Fruit fly (Drosophila melanogaster): ENCODE measurements around the gene Adhr.

The Adhr gene

dm6 chr2L:14614444-14614843 is 908 bp upstream of the Adhr start:
- TF ChIP-seq Mnt (GFP tag; optimal IDR thresholded peaks at IDR 0.05) (no peak), CG7045 (GFP tag; optimal IDR thresholded peaks at IDR 0.05) (peak; percentile 19), CG12768 (GFP tag; optimal IDR thresholded peaks at IDR 0.05) (no peak), Clk (GFP tag; optimal IDR thresholded peaks at IDR 0.05) (no peak), CG1620 (GFP tag; optimal IDR thresholded peaks at IDR 0.05) (no peak), cic (GFP tag; optimal IDR thresholded peaks at IDR 0.05) (no peak), toe (GFP tag; optimal IDR thresholded peaks at IDR 0.05) (no peak), Hr96 (GFP tag; optimal IDR thresholded peaks at IDR 0.05) (no peak), Crg-1 (GFP tag; optimal IDR thresholded peaks at IDR 0.05) (no peak), CG5204 (GFP tag; optimal IDR thresholded peaks at IDR 0.05) (no peak), CG7101 (tag; optimal IDR thresholded peaks at IDR 0.05) (peak; percentile 88), CG14711 (tag; optimal IDR thresholded peaks at IDR 0.05) (peak; percentile 87), bab1 (GFP tag; optimal IDR thresholded peaks at IDR 0.05) (peak; percentile 49), ovo (GFP tag; optimal IDR thresholded peaks at IDR 0.05) (no peak), tj (GFP tag; optimal IDR thresholded peaks at IDR 0.05) (no peak), pad (GFP tag; optimal IDR thresholded peaks at IDR 0.05) (no peak), CG33017 (tag; optimal IDR thresholded peaks at IDR 0.05) (peak; percentile 92), kay (GFP tag; ENCODE audit: borderline replicate concordance) (no peak), cnc (optimal IDR thresholded peaks at IDR 0.05) (no peak), CG11617 (GFP tag; optimal IDR thresholded peaks at IDR 0.05) (no peak)

DNA sequence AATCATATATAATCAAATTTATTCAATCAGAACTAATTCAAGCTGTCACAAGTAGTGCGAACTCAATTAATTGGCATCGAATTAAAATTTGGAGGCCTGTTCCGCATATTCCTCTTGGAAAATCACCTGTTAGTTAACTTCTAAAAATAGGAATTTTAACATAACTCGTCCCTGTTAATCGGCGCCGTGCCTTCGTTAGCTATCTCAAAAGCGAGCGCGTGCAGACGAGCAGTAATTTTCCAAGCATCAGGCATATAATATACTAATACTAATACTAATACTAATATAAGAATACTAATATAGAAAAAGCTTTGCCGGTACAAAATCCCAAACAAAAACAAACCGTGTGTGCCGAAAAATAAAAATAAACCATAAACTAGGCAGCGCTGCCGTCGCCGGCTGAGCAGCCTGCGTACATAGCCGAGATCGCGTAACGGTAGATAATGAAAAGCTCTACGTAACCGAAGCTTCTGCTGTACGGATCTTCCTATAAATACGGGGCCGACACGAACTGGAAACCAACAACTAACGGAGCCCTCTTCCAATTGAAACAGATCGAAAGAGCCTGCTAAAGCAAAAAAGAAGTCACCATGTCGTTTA is 497 bp downstream of the Adhr start:
- TF ChIP-seq CG7101 (tag; optimal IDR thresholded peaks at IDR 0.05) (no peak), cic (GFP tag; optimal IDR thresholded peaks at IDR 0.05) (no peak), CG33017 (tag; optimal IDR thresholded peaks at IDR 0.05) (peak; percentile 3), pad (GFP tag; optimal IDR thresholded peaks at IDR 0.05) (no peak), ovo (GFP tag; optimal IDR thresholded peaks at IDR 0.05) (peak; percentile 56), kay (GFP tag; ENCODE audit: borderline replicate concordance) (no peak), tj (GFP tag; optimal IDR thresholded peaks at IDR 0.05) (no peak), CG5204 (GFP tag; optimal IDR thresholded peaks at IDR 0.05) (no peak), CG11617 (GFP tag; optimal IDR thresholded peaks at IDR 0.05) (no peak)

dm6 chr2L:14619602-14620001 is 4.2 kb downstream of the Adhr start:
- no peak for TF ChIP-seq cnc (optimal IDR thresholded peaks at IDR 0.05)
- no peak for TF ChIP-seq ovo (GFP tag; optimal IDR thresholded peaks at IDR 0.05)
- no peak for TF ChIP-seq CG12768 (GFP tag; optimal IDR thresholded peaks at IDR 0.05)
- no peak for TF ChIP-seq toe (GFP tag; optimal IDR thresholded peaks at IDR 0.05)
- no peak for TF ChIP-seq pad (GFP tag; optimal IDR thresholded peaks at IDR 0.05)
- no peak for TF ChIP-seq Clk (GFP tag; optimal IDR thresholded peaks at IDR 0.05)
- TF ChIP-seq CG11617 (GFP tag; optimal IDR thresholded peaks at IDR 0.05), result no peak
- no peak for TF ChIP-seq Hr96 (GFP tag; optimal IDR thresholded peaks at IDR 0.05)
- no peak for TF ChIP-seq Mnt (GFP tag; optimal IDR thresholded peaks at IDR 0.05)
- TF ChIP-seq tj (GFP tag; optimal IDR thresholded peaks at IDR 0.05), result no peak
- TF ChIP-seq bab1 (GFP tag; optimal IDR thresholded peaks at IDR 0.05), result no peak
- TF ChIP-seq CG7101 (tag; optimal IDR thresholded peaks at IDR 0.05), result no peak
- TF ChIP-seq CG7045 (GFP tag; optimal IDR thresholded peaks at IDR 0.05), result no peak
- TF ChIP-seq CG33017 (tag; optimal IDR thresholded peaks at IDR 0.05), result no peak
- no peak for TF ChIP-seq CG14711 (tag; optimal IDR thresholded peaks at IDR 0.05)

DNA sequence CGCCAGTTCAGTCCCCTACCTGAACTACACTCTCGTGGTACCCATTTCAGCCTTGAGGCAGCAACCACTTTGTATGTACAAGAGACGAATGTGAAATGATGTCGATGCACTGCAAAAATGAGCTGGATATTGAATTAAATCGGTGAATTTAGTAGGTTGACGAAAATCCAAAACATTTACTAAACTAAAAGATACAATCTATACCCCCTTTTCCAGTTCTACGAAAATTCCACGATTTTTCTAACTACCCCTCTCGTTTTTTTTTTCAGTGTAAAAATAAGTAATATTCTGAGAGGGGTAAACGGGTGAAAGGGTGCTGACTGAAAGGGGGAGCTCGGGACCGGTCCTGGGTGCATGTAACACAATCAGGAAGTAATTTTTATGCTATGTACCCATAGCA is 6.8 kb downstream of the Adhr start:
- no peak for TF ChIP-seq CG11617 (GFP tag; optimal IDR thresholded peaks at IDR 0.05)
- peak; percentile 29 for TF ChIP-seq CG7045 (GFP tag; optimal IDR thresholded peaks at IDR 0.05)
- TF ChIP-seq ovo (GFP tag; optimal IDR thresholded peaks at IDR 0.05), result no peak

- TF ChIP-seq Hr96 (GFP tag; optimal IDR thresholded peaks at IDR 0.05), result no peak
- no peak for TF ChIP-seq ovo (GFP tag; optimal IDR thresholded peaks at IDR 0.05)
- no peak for TF ChIP-seq pad (GFP tag; optimal IDR thresholded peaks at IDR 0.05)
- no peak for TF ChIP-seq tj (GFP tag; optimal IDR thresholded peaks at IDR 0.05)
- TF ChIP-seq CG11617 (GFP tag; optimal IDR thresholded peaks at IDR 0.05), result no peak
- TF ChIP-seq CG33017 (tag; optimal IDR thresholded peaks at IDR 0.05), result no peak
- no peak for TF ChIP-seq CG7045 (GFP tag; optimal IDR thresholded peaks at IDR 0.05)
- no peak for TF ChIP-seq cnc (optimal IDR thresholded peaks at IDR 0.05)
- TF ChIP-seq CG5204 (GFP tag; optimal IDR thresholded peaks at IDR 0.05), result no peak
- TF ChIP-seq CG14711 (tag; optimal IDR thresholded peaks at IDR 0.05), result no peak
- TF ChIP-seq Mnt (GFP tag; optimal IDR thresholded peaks at IDR 0.05), result no peak
- no peak for TF ChIP-seq bab1 (GFP tag; optimal IDR thresholded peaks at IDR 0.05)
- TF ChIP-seq Clk (GFP tag; optimal IDR thresholded peaks at IDR 0.05), result no peak
- no peak for TF ChIP-seq cic (GFP tag; optimal IDR thresholded peaks at IDR 0.05)
- TF ChIP-seq CG7101 (tag; optimal IDR thresholded peaks at IDR 0.05), result no peak
- TF ChIP-seq Crg-1 (GFP tag; optimal IDR thresholded peaks at IDR 0.05), result no peak
These were observed 8.5 kb downstream of the Adhr start for dm6 chr2L:14623854-14624253.

- no peak for TF ChIP-seq pad (GFP tag; optimal IDR thresholded peaks at IDR 0.05)
- no peak for TF ChIP-seq toe (GFP tag; optimal IDR thresholded peaks at IDR 0.05)
- TF ChIP-seq CG11617 (GFP tag; optimal IDR thresholded peaks at IDR 0.05), result no peak
- no peak for TF ChIP-seq kay (GFP tag; ENCODE audit: borderline replicate concordance)
- TF ChIP-seq CG7045 (GFP tag; optimal IDR thresholded peaks at IDR 0.05), result no peak
- no peak for TF ChIP-seq Crg-1 (GFP tag; optimal IDR thresholded peaks at IDR 0.05)
- no peak for TF ChIP-seq Clk (GFP tag; optimal IDR thresholded peaks at IDR 0.05)
- no peak for TF ChIP-seq tj (GFP tag; optimal IDR thresholded peaks at IDR 0.05)
- TF ChIP-seq CG12768 (GFP tag; optimal IDR thresholded peaks at IDR 0.05), result no peak
- TF ChIP-seq Hr96 (GFP tag; optimal IDR thresholded peaks at IDR 0.05), result no peak
- TF ChIP-seq CG5204 (GFP tag; optimal IDR thresholded peaks at IDR 0.05), result no peak
- no peak for TF ChIP-seq CG33017 (tag; optimal IDR thresholded peaks at IDR 0.05)
- no peak for TF ChIP-seq Mnt (GFP tag; optimal IDR thresholded peaks at IDR 0.05)
These were observed 9.3 kb downstream of the Adhr start for dm6 chr2L:14624614-14625013.
